Fruit fly (Drosophila melanogaster) whole organism, pupa: ENCODE data around the gene Hira.

Experiments
- CG10348 ChIP-seq: fragments of 200-800 bp; sonication (Bioruptor generic); IDR thresholded peaks from 2 replicates; pipeline ENCODE4 v1.3.6; 2022; ENCODE audit warnings: missing biosample characterization, missing genetic modification characterization
- CG12605 ChIP-seq: fragments of 200-800 bp; sonication (Bioruptor generic); IDR thresholded peaks from 2 replicates; pipeline ENCODE4 v1.3.6; 2022; ENCODE audit warnings: missing biosample characterization, missing genetic modification characterization
- CG13204 ChIP-seq: fragments of 200-800 bp; sonication (Bioruptor generic); optimal IDR thresholded peaks from 2 replicates; lab custom pipeline; 2018; ENCODE audit warnings: missing biosample characterization, mild to moderate bottlenecking, missing genetic modification characterization, moderate library complexity
- CG15710 ChIP-seq: fragments of 200-800 bp; sonication (Bioruptor generic); optimal IDR thresholded peaks from 2 replicates; lab custom pipeline; 2018; ENCODE audit warnings: missing biosample characterization, mild to moderate bottlenecking, missing genetic modification characterization, moderate library complexity
- CG32121 ChIP-seq: fragments of 200-800 bp; sonication (Bioruptor generic); IDR thresholded peaks from 2 replicates; pipeline ENCODE4 v1.3.6; 2022; ENCODE audit warnings: missing biosample characterization, missing genetic modification characterization
- CG34367 ChIP-seq: fragments of 200-800 bp; sonication (Bioruptor generic); optimal IDR thresholded peaks from 2 replicates; lab custom pipeline; 2018; ENCODE audit warnings: missing biosample characterization, mild to moderate bottlenecking, missing genetic modification characterization
- CG8301 ChIP-seq: fragments of 200-800 bp; sonication (Bioruptor generic); optimal IDR thresholded peaks from 2 replicates; lab custom pipeline; 2018; ENCODE audit warnings: missing biosample characterization, mild to moderate bottlenecking, missing genetic modification characterization
- Pif1B ChIP-seq: fragments of 200-800 bp; sonication (Bioruptor generic); optimal IDR thresholded peaks from 3 replicates; lab custom pipeline; 2016; ENCODE audit warnings: missing biosample characterization, missing genetic modification characterization
- Snoo ChIP-seq: fragments of 200-800 bp; sonication (Bioruptor generic); optimal IDR thresholded peaks from 3 replicates; lab custom pipeline; 2017; ENCODE audit warnings: missing biosample characterization, mild to moderate bottlenecking, missing genetic modification characterization, inconsistent platforms
- rn ChIP-seq: fragments of 200-800 bp; sonication (Bioruptor generic); IDR thresholded peaks from 2 replicates; pipeline ENCODE4 v1.3.6; 2022; ENCODE audit warnings: missing biosample characterization, missing genetic modification characterization

- TF ChIP-seq CG32121: no peak
- TF ChIP-seq CG34367 (tag; lab: Kevin White, UChicago): no peak
- TF ChIP-seq CG13204: no peak
- TF ChIP-seq Snoo (tag; lab: Kevin White, UChicago): no peak
- TF ChIP-seq CG12605 (GFP tag; lab: Robert Waterston, UW): no peak
- no peak for TF ChIP-seq CG15710
- TF ChIP-seq CG10348: no peak
- TF ChIP-seq Pif1B (GFP tag; lab: Kevin White, UChicago): no peak
- no peak for TF ChIP-seq CG8301 (tag; lab: Kevin White, UChicago)
- no peak for TF ChIP-seq rn (GFP tag; lab: Robert Waterston, UW)
Observed at dm6 chrX:7736593-7736992, 14.7 kb downstream of the Hira start, which contains the start of gene Tom40.
